Worm (Caenorhabditis elegans) whole organism, L1 larva: ENCODE data around the gene W05E10.1.

ENCODE experiments used
- aly-2 ChIP-seq: fragments of 150-350 bp; optimal IDR thresholded peaks from 2 replicates; lab custom pipeline; 2014; ENCODE audit warnings: missing biosample characterization, missing genetic modification characterization
- ama-1 ChIP-seq: fragments of 150-350 bp; optimal IDR thresholded peaks from 2 replicates; lab custom pipeline; 2014
- ceh-8 ChIP-seq: fragments of 200-800 bp; sonication (Bioruptor generic); optimal IDR thresholded peaks from 2 replicates; lab custom pipeline; 2018; ENCODE audit warnings: mild to moderate bottlenecking, missing genetic modification characterization, moderate library complexity, missing compliant biosample characterization
- ceh-88 ChIP-seq: fragments of 200-800 bp; sonication (Bioruptor generic); IDR thresholded peaks from 2 replicates; pipeline ENCODE4 v1.3.6; 2022; ENCODE audit warnings: missing genetic modification characterization, missing compliant biosample characterization
- ces-1 ChIP-seq: fragments of 150-350 bp; optimal IDR thresholded peaks from 2 replicates; lab custom pipeline; 2014; ENCODE audit warnings: missing biosample characterization, missing genetic modification reagents, missing genetic modification characterization
- dsc-1 ChIP-seq: sonication (generic microtip); optimal IDR thresholded peaks from 2 replicates; lab custom pipeline; 2016; ENCODE audit warnings: mild to moderate bottlenecking, missing genetic modification characterization, missing compliant biosample characterization
- efl-1 ChIP-seq, 4 experiments: fragments of 150-350 bp; optimal IDR thresholded peaks in 3 of 4; peaks in 1 of 4; 1 replicate in 1 of 4; 2 replicates in 3 of 4; lab custom pipeline; 2014; ENCODE audit warnings: missing biosample characterization in 2 of 4, missing genetic modification characterization in 2 of 4, missing genetic modification reagents in 2 of 4
- efl-3 ChIP-seq: fragments of 200-800 bp; sonication (Bioruptor generic); optimal IDR thresholded peaks from 2 replicates; lab custom pipeline; 2018; ENCODE audit warnings: mild to moderate bottlenecking, missing genetic modification characterization, missing compliant biosample characterization
- elt-2 ChIP-seq: sonication (generic microtip); optimal IDR thresholded peaks from 2 replicates; lab custom pipeline; 2016; ENCODE audit warnings: missing genetic modification characterization, mild to moderate bottlenecking, inconsistent platforms, missing compliant biosample characterization, missing genetic modification reagents
- elt-3 ChIP-seq, 6 experiments: fragments of 150-350 bp in 1 of 6; sonication (generic microtip); optimal IDR thresholded peaks; 2 replicates each; lab custom pipeline; 2017 to 2018; ENCODE audit warnings: missing biosample characterization in 6 of 6, missing genetic modification characterization in 6 of 6, inconsistent platforms in 1 of 6
- fkh-10 ChIP-seq: sonication (generic microtip); optimal IDR thresholded peaks from 2 replicates; lab custom pipeline; 2017; ENCODE audit warnings: missing biosample characterization, missing genetic modification reagents, missing genetic modification characterization
- fos-1 ChIP-seq: fragments of 150-350 bp; optimal IDR thresholded peaks from 2 replicates; lab custom pipeline; 2014; ENCODE audit warnings: missing biosample characterization, missing genetic modification characterization
- irx-1 ChIP-seq: sonication (generic microtip); optimal IDR thresholded peaks from 2 replicates; lab custom pipeline; 2016; ENCODE audit warnings: missing genetic modification characterization, missing compliant biosample characterization
- jun-1 ChIP-seq: fragments of 150-350 bp; optimal IDR thresholded peaks from 2 replicates; lab custom pipeline; 2014; ENCODE audit warnings: missing biosample characterization, missing genetic modification reagents, missing genetic modification characterization
- lin-14 ChIP-seq: fragments of 200-800 bp; sonication (Bioruptor generic); optimal IDR thresholded peaks from 2 replicates; lab custom pipeline; 2018; ENCODE audit warnings: mild to moderate bottlenecking, missing genetic modification characterization, moderate library complexity, missing compliant biosample characterization
- lin-15B ChIP-seq: fragments of 150-350 bp; sonication (generic microtip); optimal IDR thresholded peaks from 3 replicates; lab custom pipeline; 2014; ENCODE audit warnings: missing biosample characterization, missing genetic modification characterization
- lin-35 ChIP-seq, 2 experiments: fragments of 150-350 bp; optimal IDR thresholded peaks; 2 replicates each; lab custom pipeline; 2014; ENCODE audit warnings: missing biosample characterization in 2 of 2, missing genetic modification characterization in 2 of 2, missing genetic modification reagents in 2 of 2
- lir-3 ChIP-seq: sonication (generic microtip); optimal IDR thresholded peaks from 2 replicates; lab custom pipeline; 2016; ENCODE audit warnings: mild to moderate bottlenecking, missing genetic modification characterization, moderate library complexity, missing compliant biosample characterization; ENCODE audit not compliant: poor library complexity
- mep-1 ChIP-seq: fragments of 150-350 bp; optimal IDR thresholded peaks from 2 replicates; lab custom pipeline; 2014; ENCODE audit warnings: missing biosample characterization, missing genetic modification characterization
- nhr-19 ChIP-seq: fragments of 200-800 bp; sonication (Bioruptor generic); conservative IDR thresholded peaks from 2 replicates; pipeline ENCODE4 v1.3.6; 2022; ENCODE audit warnings: missing genetic modification characterization, missing compliant biosample characterization
- nhr-71 ChIP-seq: sonication (generic microtip); optimal IDR thresholded peaks from 2 replicates; lab custom pipeline; 2016; ENCODE audit warnings: mild to moderate bottlenecking, missing genetic modification characterization, moderate library complexity, missing compliant biosample characterization
- nhr-84 ChIP-seq: sonication (generic microtip); optimal IDR thresholded peaks from 2 replicates; lab custom pipeline; 2017; ENCODE audit warnings: missing biosample characterization, missing genetic modification characterization
- skn-1 ChIP-seq: fragments of 150-350 bp; optimal IDR thresholded peaks from 2 replicates; lab custom pipeline; 2014; ENCODE audit warnings: missing biosample characterization, missing genetic modification characterization
- snpc-4 ChIP-seq: fragments of 150-350 bp; optimal IDR thresholded peaks from 2 replicates; lab custom pipeline; 2014; ENCODE audit warnings: missing biosample characterization, missing genetic modification characterization
- sox-4 ChIP-seq: sonication (generic microtip); optimal IDR thresholded peaks from 2 replicates; lab custom pipeline; 2016; ENCODE audit warnings: missing genetic modification characterization, missing compliant biosample characterization
- tbx-2 ChIP-seq: sonication (generic microtip); optimal IDR thresholded peaks from 2 replicates; lab custom pipeline; 2016; ENCODE audit warnings: missing genetic modification characterization, missing compliant biosample characterization
- unc-130 ChIP-seq: fragments of 150-350 bp; optimal IDR thresholded peaks from 2 replicates; lab custom pipeline; 2017; ENCODE audit warnings: missing biosample characterization, missing genetic modification characterization, inconsistent platforms
- zag-1 ChIP-seq: fragments of 150-350 bp; optimal IDR thresholded peaks from 2 replicates; lab custom pipeline; 2014; ENCODE audit warnings: missing biosample characterization, missing genetic modification characterization
- ztf-4 ChIP-seq: fragments of 150-350 bp; optimal IDR thresholded peaks from 2 replicates; lab custom pipeline; 2014; ENCODE audit warnings: missing biosample characterization, missing genetic modification characterization

Gene W05E10.1

DNA sequence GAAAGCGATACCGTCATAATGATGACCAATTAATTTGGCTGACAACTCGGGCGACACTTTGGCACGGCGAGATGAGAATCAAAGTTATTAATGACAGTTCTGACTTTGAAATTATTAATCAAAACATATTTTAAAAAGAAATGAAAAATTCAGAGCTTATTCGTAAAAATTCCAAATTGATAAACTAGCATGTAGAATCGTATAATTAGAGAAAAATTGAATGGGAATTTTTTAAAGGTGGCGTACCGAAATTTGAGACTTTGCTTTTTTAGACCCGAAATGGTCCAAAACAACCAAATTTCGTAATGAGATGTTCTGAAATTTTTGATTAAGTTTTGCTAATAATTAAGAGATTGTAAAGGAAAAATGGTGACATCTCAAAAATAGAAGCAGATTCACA is 34.5 kb upstream of the W05E10.1 start, which contains the start of gene daf-11:
Gene daf-11 (minus strand): TSS at position 101 of the 400 bp plus-strand sequence.
- TF ChIP-seq unc-130 (tag; lab: Kevin White, UChicago): no peak
- no peak for TF ChIP-seq zag-1 (tag; lab: Kevin White, UChicago)
- TF ChIP-seq lin-15B (tag; lab: Kevin White, UChicago): no peak
- TF ChIP-seq fos-1 (tag; lab: Kevin White, UChicago): no peak
- TF ChIP-seq ceh-88 (GFP tag; lab: Robert Waterston, UW): no peak
- no peak for TF ChIP-seq ama-1 (lab: Kevin White, UChicago)
- TF ChIP-seq irx-1: no peak
- TF ChIP-seq aly-2 (tag; lab: Kevin White, UChicago): no peak
- TF ChIP-seq nhr-84 (tag; lab: Kevin White, UChicago): no peak
- no peak for TF ChIP-seq sox-4
- no peak for TF ChIP-seq fkh-10 (GFP tag; lab: Kevin White, UChicago)
- no peak for TF ChIP-seq nhr-71 (tag; lab: Kevin White, UChicago)

DNA sequence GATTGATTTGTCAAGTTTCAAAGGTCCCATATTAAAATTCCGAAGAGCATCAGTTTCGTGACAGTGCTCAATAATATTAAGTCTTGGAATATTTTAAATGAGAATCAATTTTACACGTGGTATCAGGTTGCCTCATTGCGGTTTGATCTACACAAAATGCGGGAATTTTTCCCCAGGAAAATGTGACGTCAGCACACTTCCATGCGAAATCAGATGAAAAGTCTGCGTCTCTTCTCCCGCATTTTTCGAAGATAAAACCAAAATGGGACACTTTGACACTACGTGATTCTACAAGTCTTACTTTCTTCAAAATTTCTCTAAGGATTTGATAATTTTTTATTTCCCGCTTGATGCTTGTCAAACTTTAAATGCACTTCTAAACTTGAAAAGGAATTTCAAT is 31.4 kb upstream of the W05E10.1 start:
- TF ChIP-seq skn-1 (no peak), efl-1 (optimal IDR thresholded peaks at IDR 0.05; lab: Kevin White, UChicago) (no peak), efl-1 (GFP tag; optimal IDR thresholded peaks at IDR 0.05 in 1 of 2; lab: Kevin White, UChicago) (peak in 1 of 2 experiments; percentile 68)

DNA sequence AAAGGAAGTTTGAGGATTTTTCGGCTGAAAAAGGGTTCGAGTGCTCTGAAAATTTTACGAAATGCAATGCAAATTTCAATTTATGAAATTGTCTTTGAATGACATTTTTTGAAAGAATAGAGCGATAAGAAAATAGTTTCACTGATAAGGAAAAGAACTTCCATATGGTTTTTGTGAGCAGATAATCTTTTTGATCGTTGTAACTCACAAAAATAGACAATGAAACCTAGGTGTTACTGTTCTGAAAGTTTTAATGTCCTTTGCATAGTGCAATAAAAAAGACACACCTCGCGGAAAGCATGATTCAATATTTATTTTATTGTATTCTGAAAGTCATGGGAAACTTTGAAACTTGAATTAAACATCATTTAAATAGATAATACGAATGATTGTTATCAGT is 25.4 kb upstream of the W05E10.1 start:
- TF ChIP-seq unc-130 (tag; lab: Kevin White, UChicago) (no peak), nhr-84 (tag; lab: Kevin White, UChicago) (no peak), elt-2 (tag; lab: Kevin White, UChicago) (peak; percentile 53)

DNA sequence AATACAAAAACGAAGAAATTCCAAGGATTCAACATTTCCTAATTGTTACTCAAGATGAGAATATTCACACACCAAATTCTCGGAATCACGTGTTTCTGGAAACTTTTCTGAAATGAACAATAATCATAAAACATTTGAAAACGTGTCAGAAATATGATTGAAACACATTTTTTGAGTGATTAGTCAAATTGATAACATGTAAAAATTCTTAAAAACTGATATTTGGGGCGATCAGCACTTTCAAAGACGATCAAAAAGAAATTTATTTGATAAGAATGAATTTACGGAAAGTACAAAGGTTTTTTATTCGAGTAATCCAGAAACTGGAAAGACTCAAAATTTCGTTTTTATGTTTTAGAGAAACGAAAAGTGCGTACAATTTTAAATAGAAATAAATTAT is 24.3 kb upstream of the W05E10.1 start, which contains the start of gene tre-3:
Gene tre-3 (minus strand): TSS at position 107 of the 400 bp plus-strand sequence.
- TF ChIP-seq efl-1 (optimal IDR thresholded peaks at IDR 0.05; lab: Kevin White, UChicago) (no peak), efl-1 (GFP tag; optimal IDR thresholded peaks at IDR 0.05 in 1 of 2; lab: Kevin White, UChicago) (peak in 1 of 2 experiments; percentile 51), lin-35 (GFP tag; optimal IDR thresholded peaks at IDR 0.05; lab: Kevin White, UChicago) (no peak), elt-2 (tag; lab: Kevin White, UChicago) (peak; percentile 29), ceh-8 (GFP tag; lab: Kevin White, UChicago) (no peak), tbx-2 (tag; lab: Kevin White, UChicago) (no peak), zag-1 (tag; lab: Kevin White, UChicago) (no peak), ces-1 (GFP tag; lab: Kevin White, UChicago) (no peak), efl-3 (GFP tag; lab: Kevin White, UChicago) (no peak), dsc-1 (tag; lab: Kevin White, UChicago) (no peak), ceh-88 (GFP tag; lab: Robert Waterston, UW) (no peak)

DNA sequence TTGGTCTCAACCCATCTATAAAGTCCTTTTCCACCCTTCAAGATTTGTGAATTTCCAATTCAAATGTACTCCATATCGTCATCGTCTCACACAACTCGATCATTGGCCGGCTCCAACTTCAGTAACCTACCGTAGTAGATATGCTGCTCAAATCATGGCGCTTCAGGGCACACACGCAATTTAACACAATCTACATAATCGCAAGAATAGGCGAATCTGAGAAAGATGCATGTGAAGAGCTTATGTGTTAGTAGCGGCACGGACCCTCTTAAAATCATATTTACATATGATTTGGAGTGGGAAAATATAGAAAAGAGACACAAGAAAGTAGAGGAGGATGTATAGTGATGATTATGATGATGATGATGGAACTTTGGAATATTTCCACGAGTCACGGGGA is 20.3 kb upstream of the W05E10.1 start:
- TF ChIP-seq jun-1 (tag; lab: Kevin White, UChicago) (no peak), ztf-4 (tag; lab: Kevin White, UChicago) (no peak), lin-14 (GFP tag; lab: Kevin White, UChicago) (peak; percentile 44), mep-1 (tag; lab: Kevin White, UChicago) (no peak), fkh-10 (GFP tag; lab: Kevin White, UChicago) (peak; percentile 69), snpc-4 (no peak), skn-1 (no peak)

DNA sequence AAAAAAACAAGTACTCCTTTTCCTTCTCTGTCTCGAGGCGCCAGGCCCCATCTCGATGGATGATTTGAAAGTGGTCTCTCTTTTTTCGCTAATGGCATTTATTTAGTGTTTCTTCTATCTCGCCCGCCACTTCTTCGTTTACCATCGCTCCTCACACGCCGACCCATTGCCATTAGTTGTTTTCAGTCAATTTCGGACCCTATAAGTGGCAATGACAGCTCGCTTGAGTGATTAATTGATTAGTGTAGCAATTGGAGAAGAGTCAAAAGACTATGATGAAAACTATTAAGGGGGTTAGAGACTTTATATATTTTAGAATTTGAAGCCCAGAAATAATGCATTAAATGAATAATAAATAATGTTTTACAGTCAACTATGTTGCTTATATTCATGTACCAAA is 14.9 kb upstream of the W05E10.1 start:
- TF ChIP-seq nhr-19 (GFP tag; lab: Robert Waterston, UW) (no peak), lin-14 (GFP tag; lab: Kevin White, UChicago) (peak; percentile 39), jun-1 (tag; lab: Kevin White, UChicago) (no peak), ceh-8 (GFP tag; lab: Kevin White, UChicago) (peak; percentile 95)

DNA sequence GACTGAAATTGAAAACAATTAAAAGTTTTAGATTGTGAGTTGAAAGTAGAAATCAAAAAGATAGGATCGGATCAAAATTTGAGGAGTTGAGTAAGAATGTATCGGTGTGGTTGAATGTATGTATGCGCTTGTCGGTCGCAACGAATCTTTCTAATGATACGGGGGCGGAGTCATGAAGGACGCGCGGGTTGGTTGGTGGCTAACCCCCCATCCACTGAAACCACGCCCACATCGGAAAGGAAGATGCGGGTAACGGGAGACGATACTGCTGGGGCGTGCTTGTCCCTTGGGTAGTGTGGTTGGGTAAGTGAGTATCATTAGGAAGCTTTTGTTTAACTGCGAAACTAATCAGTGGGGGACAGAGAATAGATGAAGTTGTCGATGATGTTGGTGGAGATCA is 13.9 kb upstream of the W05E10.1 start, which contains the start of gene ceh-32:
Gene ceh-32 (minus strand): TSS at position 2 of the 400 bp plus-strand sequence.
- no peak for TF ChIP-seq elt-3 (tag; optimal IDR thresholded peaks at IDR 0.05; lab: Kevin White, UChicago)
- peak; percentile 23 for TF ChIP-seq lin-14 (GFP tag; lab: Kevin White, UChicago)
- no peak for TF ChIP-seq lir-3 (tag; lab: Kevin White, UChicago)
- no peak for TF ChIP-seq aly-2 (tag; lab: Kevin White, UChicago)
